Fruit fly (Drosophila melanogaster): ENCODE results near the gene fred.

DNA sequence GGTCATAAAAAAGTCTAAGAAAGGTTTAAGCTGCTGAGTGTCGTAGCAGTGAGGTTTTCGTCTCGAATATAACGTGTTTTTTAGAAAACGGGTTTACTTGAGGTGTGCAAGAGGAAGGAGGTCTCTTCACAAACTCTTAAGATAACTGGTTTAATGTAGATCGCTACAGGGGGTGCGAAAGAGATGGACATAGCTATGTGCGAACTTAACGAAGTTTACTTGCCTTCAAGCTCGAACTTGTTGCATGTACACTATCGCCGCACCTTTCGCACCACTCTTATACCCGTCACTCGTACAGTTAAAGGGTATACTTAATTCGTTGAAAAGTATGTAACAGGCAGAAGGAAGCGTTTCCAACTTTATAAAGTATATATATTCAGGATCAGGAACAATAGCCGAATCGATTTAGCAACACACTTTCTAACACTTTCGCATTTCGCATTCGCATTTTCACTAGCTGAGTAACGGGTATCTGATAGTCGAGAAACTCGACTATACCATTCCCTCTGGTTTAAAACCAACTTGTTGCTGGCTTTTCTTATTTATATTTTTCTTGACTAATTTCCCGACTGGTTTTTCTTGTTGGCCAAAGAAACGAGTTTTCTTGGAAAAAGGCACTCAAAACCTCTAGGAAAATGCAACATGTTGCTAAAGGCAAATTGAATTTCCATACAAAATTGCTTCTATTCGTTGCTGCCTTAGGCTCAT lies 38.9 kb upstream of the fred start:
- TF ChIP-seq CG8478 (optimal IDR thresholded peaks at IDR 0.05) (no peak), usp (GFP tag; optimal IDR thresholded peaks at IDR 0.05) (no peak), psq (optimal IDR thresholded peaks at IDR 0.05) (no peak), Dll (optimal IDR thresholded peaks at IDR 0.05) (no peak)
